Worm (Caenorhabditis elegans) whole organism, early embryonic: ENCODE data around the gene W04G3.5.

Source experiments
- B0310.2 ChIP-seq: sonication (generic microtip); optimal IDR thresholded peaks from 2 replicates; lab custom pipeline; 2016; ENCODE audit warnings: mild to moderate bottlenecking, missing genetic modification characterization, missing compliant biosample characterization
- F13C5.2 ChIP-seq: sonication (generic microtip); optimal IDR thresholded peaks from 2 replicates; lab custom pipeline; 2017; ENCODE audit warnings: mild to moderate bottlenecking, missing genetic modification characterization, inconsistent platforms, missing compliant biosample characterization
- ama-1 ChIP-seq: fragments of 150-350 bp; optimal IDR thresholded peaks from 2 replicates; lab custom pipeline; 2014
- ceh-36 ChIP-seq: sonication (generic microtip); optimal IDR thresholded peaks from 2 replicates; lab custom pipeline; 2016; ENCODE audit warnings: missing genetic modification characterization, inconsistent platforms, missing compliant biosample characterization
- ets-7 ChIP-seq: sonication (generic microtip); optimal IDR thresholded peaks from 2 replicates; lab custom pipeline; 2016; ENCODE audit warnings: missing genotype, missing genetic modification characterization, missing compliant biosample characterization
- flt-1 ChIP-seq: fragments of 200-800 bp; sonication (Bioruptor generic); IDR thresholded peaks from 2 replicates; pipeline ENCODE4 v1.3.6; 2022; ENCODE audit warnings: missing genetic modification characterization, missing compliant biosample characterization
- hmbx-1 ChIP-seq: sonication (generic microtip); optimal IDR thresholded peaks from 2 replicates; lab custom pipeline; 2016; ENCODE audit warnings: mild to moderate bottlenecking, missing genetic modification characterization, missing compliant biosample characterization
- hmg-4 ChIP-seq: fragments of 200-800 bp; sonication (Bioruptor generic); optimal IDR thresholded peaks from 2 replicates; lab custom pipeline; 2018; ENCODE audit warnings: mild to moderate bottlenecking, missing genetic modification characterization, missing compliant biosample characterization
- pes-1 ChIP-seq: fragments of 200-800 bp; sonication (Bioruptor generic); IDR thresholded peaks from 2 replicates; pipeline ENCODE4 v1.3.6; 2022; ENCODE audit warnings: missing genetic modification reagents, missing genetic modification characterization, missing compliant biosample characterization
- scrt-1 ChIP-seq: fragments of 200-800 bp; sonication (Bioruptor generic); IDR thresholded peaks from 2 replicates; pipeline ENCODE4 v1.3.6; 2022; ENCODE audit warnings: missing genetic modification characterization, missing compliant biosample characterization
- sea-1 ChIP-seq: fragments of 200-800 bp; sonication (Bioruptor generic); conservative IDR thresholded peaks from 2 replicates; pipeline ENCODE4 v1.3.6; 2022; ENCODE audit warnings: missing genetic modification characterization, missing compliant biosample characterization
- tbx-11 ChIP-seq: fragments of 200-800 bp; sonication (Bioruptor generic); IDR thresholded peaks from 2 replicates; pipeline ENCODE4 v1.3.6; 2022; ENCODE audit warnings: missing genetic modification characterization, missing compliant biosample characterization
- tra-4 ChIP-seq: sonication (generic microtip); optimal IDR thresholded peaks from 2 replicates; lab custom pipeline; 2017; ENCODE audit warnings: missing genetic modification characterization, missing compliant biosample characterization

ce11 chrX:11080170-11080728, 6.8 kb downstream of the W04G3.5 start, which contains the start of gene sulp-7:
- TF ChIP-seq ceh-36 (tag; lab: Kevin White, UChicago): no peak
- no peak for TF ChIP-seq hmbx-1 (tag; lab: Kevin White, UChicago)
- TF ChIP-seq ama-1: no peak
- no peak for TF ChIP-seq sea-1 (GFP tag; lab: Robert Waterston, UW)
- TF ChIP-seq flt-1 (GFP tag; lab: Robert Waterston, UW): no peak
- no peak for TF ChIP-seq ets-7 (tag; lab: Kevin White, UChicago)
- TF ChIP-seq hmg-4 (GFP tag; lab: Kevin White, UChicago): no peak
- no peak for TF ChIP-seq tbx-11
- no peak for TF ChIP-seq tra-4 (tag; lab: Kevin White, UChicago)
- no peak for TF ChIP-seq B0310.2 (tag; lab: Kevin White, UChicago)
- no peak for TF ChIP-seq pes-1 (GFP tag; lab: Robert Waterston, UW)
- no peak for TF ChIP-seq F13C5.2 (tag; lab: Kevin White, UChicago)
- TF ChIP-seq scrt-1: no peak
